Worm (Caenorhabditis elegans) whole organism, L4 larva: Measurements from ENCODE around the gene fbxc-33.

Experiments
- R02D3.7 ChIP-seq: fragments of 150-350 bp; sonication (generic microtip); optimal IDR thresholded peaks from 3 replicates; lab custom pipeline; 2014; ENCODE audit warnings: missing biosample characterization, missing genetic modification characterization
- Y48G9A.11 ChIP-seq: fragments of 200-800 bp; sonication (Bioruptor generic); IDR thresholded peaks from 2 replicates; pipeline ENCODE4 v1.3.6; 2022; ENCODE audit warnings: missing genetic modification reagents, missing genetic modification characterization, missing compliant biosample characterization
- Y5F2A.4 ChIP-seq: fragments of 200-800 bp; sonication (Bioruptor generic); optimal IDR thresholded peaks from 2 replicates; lab custom pipeline; 2018; ENCODE audit warnings: mild to moderate bottlenecking, missing genetic modification characterization, missing compliant biosample characterization
- ama-1 ChIP-seq: fragments of 150-350 bp; optimal IDR thresholded peaks from 2 replicates; lab custom pipeline; 2014; ENCODE audit warnings: inconsistent platforms, mixed read lengths
- arid-1 ChIP-seq: fragments of 200-800 bp; sonication (Bioruptor generic); conservative IDR thresholded peaks from 2 replicates; pipeline ENCODE4 v1.3.6; 2022; ENCODE audit warnings: missing genetic modification reagents, missing genetic modification characterization, missing compliant biosample characterization
- attf-4 ChIP-seq: sonication (generic microtip); optimal IDR thresholded peaks from 3 replicates; lab custom pipeline; 2017; ENCODE audit warnings: missing biosample characterization, missing genetic modification characterization
- ceh-20 ChIP-seq: fragments of 200-800 bp; sonication (Bioruptor generic); IDR thresholded peaks from 2 replicates; pipeline ENCODE4 v1.3.6; 2022; ENCODE audit warnings: missing genetic modification reagents, missing genetic modification characterization, missing compliant biosample characterization
- cey-2 ChIP-seq: sonication (generic microtip); optimal IDR thresholded peaks from 3 replicates; lab custom pipeline; 2017; ENCODE audit warnings: missing genetic modification characterization, mild to moderate bottlenecking, missing compliant biosample characterization, antibody characterized with exemption, borderline replicate concordance; ENCODE audit not compliant: insufficient read depth
- daf-19 ChIP-seq: fragments of 200-800 bp; sonication (Bioruptor generic); conservative IDR thresholded peaks from 2 replicates; pipeline ENCODE4 v1.3.6; 2022; ENCODE audit warnings: missing genetic modification characterization, missing compliant biosample characterization
- dmd-8 ChIP-seq: fragments of 200-800 bp; sonication (Bioruptor generic); IDR thresholded peaks from 2 replicates; pipeline ENCODE4 v1.3.6; 2022; ENCODE audit warnings: missing genetic modification characterization, missing compliant biosample characterization
- dpl-1 ChIP-seq: fragments of 150-350 bp; optimal IDR thresholded peaks from 2 replicates; lab custom pipeline; 2014; ENCODE audit warnings: missing biosample characterization, missing genetic modification reagents, missing genetic modification characterization
- dve-1 ChIP-seq: sonication (generic microtip); optimal IDR thresholded peaks from 2 replicates; lab custom pipeline; 2017; ENCODE audit warnings: antibody characterized with exemption, mild to moderate bottlenecking, missing genetic modification characterization, missing compliant biosample characterization; ENCODE audit not compliant: insufficient read depth
- egl-43 ChIP-seq: fragments of 200-800 bp; sonication (Bioruptor generic); IDR thresholded peaks from 2 replicates; pipeline ENCODE4 v1.3.6; 2022; ENCODE audit warnings: missing genetic modification reagents, missing genetic modification characterization, missing compliant biosample characterization
- fkh-10 ChIP-seq: fragments of 150-350 bp; optimal IDR thresholded peaks from 2 replicates; lab custom pipeline; 2014; ENCODE audit warnings: missing biosample characterization, missing genetic modification reagents, missing genetic modification characterization
- hif-1 ChIP-seq, 2 experiments: sonication (generic microtip); optimal IDR thresholded peaks; 2 replicates each; lab custom pipeline; 2016 to 2017; ENCODE audit warnings: missing compliant biosample characterization in 2 of 2, missing genetic modification characterization in 2 of 2, missing genetic modification reagents in 2 of 2, missing genotype in 2 of 2, mild to moderate bottlenecking in 1 of 2
- hlh-11 ChIP-seq: fragments of 200-800 bp; sonication (Bioruptor generic); optimal IDR thresholded peaks from 2 replicates; lab custom pipeline; 2018; ENCODE audit warnings: mild to moderate bottlenecking, missing genetic modification characterization, missing compliant biosample characterization
- jun-1 ChIP-seq: fragments of 150-350 bp; optimal IDR thresholded peaks from 2 replicates; lab custom pipeline; 2014; ENCODE audit warnings: missing biosample characterization, missing genetic modification reagents, missing genetic modification characterization
- lim-7 ChIP-seq: fragments of 200-800 bp; sonication (Bioruptor generic); IDR thresholded peaks from 2 replicates; pipeline ENCODE4 v1.3.6; 2022; ENCODE audit warnings: missing genetic modification characterization, missing compliant biosample characterization
- lin-15B ChIP-seq: fragments of 150-350 bp; sonication (generic microtip); optimal IDR thresholded peaks from 3 replicates; lab custom pipeline; 2014; ENCODE audit warnings: missing biosample characterization, missing genetic modification characterization
- lir-3 ChIP-seq: sonication (generic microtip); optimal IDR thresholded peaks from 2 replicates; lab custom pipeline; 2016; ENCODE audit warnings: mild to moderate bottlenecking, missing genetic modification characterization, missing compliant biosample characterization
- mxl-3 ChIP-seq: fragments of 200-800 bp; sonication (Bioruptor generic); optimal IDR thresholded peaks from 2 replicates; lab custom pipeline; 2018; ENCODE audit warnings: mild to moderate bottlenecking, missing genetic modification characterization, missing compliant biosample characterization
- nhr-28 ChIP-seq: fragments of 150-350 bp; optimal IDR thresholded peaks from 2 replicates; lab custom pipeline; 2014; ENCODE audit warnings: missing biosample characterization, missing genetic modification characterization
- nhr-48 ChIP-seq: sonication (generic microtip); optimal IDR thresholded peaks from 2 replicates; lab custom pipeline; 2016; ENCODE audit warnings: mild to moderate bottlenecking, missing genetic modification characterization, missing compliant biosample characterization
- nhr-6 ChIP-seq: fragments of 150-350 bp; optimal IDR thresholded peaks from 2 replicates; lab custom pipeline; 2014; ENCODE audit warnings: missing biosample characterization, missing genetic modification characterization
- nhr-76 ChIP-seq: fragments of 150-350 bp; optimal IDR thresholded peaks from 2 replicates; lab custom pipeline; 2014; ENCODE audit warnings: missing biosample characterization, missing genetic modification characterization
- pqm-1 ChIP-seq: sonication (generic microtip); optimal IDR thresholded peaks from 2 replicates; lab custom pipeline; 2017; ENCODE audit warnings: missing biosample characterization, missing genetic modification characterization
- set-16 ChIP-seq: fragments of 200-800 bp; sonication (Bioruptor generic); IDR thresholded peaks from 2 replicates; pipeline ENCODE4 v1.3.6; 2022; ENCODE audit warnings: missing genetic modification reagents, missing genetic modification characterization, missing compliant biosample characterization
- snpc-4 ChIP-seq: fragments of 150-350 bp; optimal IDR thresholded peaks from 2 replicates; lab custom pipeline; 2014; ENCODE audit warnings: missing biosample characterization, missing genetic modification characterization
- tag-97 ChIP-seq: fragments of 200-800 bp; sonication (Bioruptor generic); IDR thresholded peaks from 2 replicates; pipeline ENCODE4 v1.3.6; 2022; ENCODE audit warnings: missing genetic modification characterization, missing compliant biosample characterization
- unc-130 ChIP-seq: sonication (generic microtip); optimal IDR thresholded peaks from 2 replicates; lab custom pipeline; 2016; ENCODE audit warnings: missing genetic modification reagents, missing genetic modification characterization, missing compliant biosample characterization
- unc-39 ChIP-seq: sonication (generic microtip); optimal IDR thresholded peaks from 2 replicates; lab custom pipeline; 2017; ENCODE audit warnings: missing biosample characterization, missing genetic modification characterization
- unc-62 ChIP-seq, 3 experiments: fragments of 150-350 bp in 1 of 3; sonication (generic microtip); optimal IDR thresholded peaks in 2 of 3; peaks in 1 of 3; 1 replicate in 1 of 3; 2 replicates in 2 of 3; lab custom pipeline; 2014 to 2017; ENCODE audit warnings: missing biosample characterization in 3 of 3, missing genetic modification characterization in 3 of 3, missing genetic modification reagents in 3 of 3, missing genotype in 1 of 3
- vab-7 ChIP-seq: fragments of 200-800 bp; sonication (Bioruptor generic); IDR thresholded peaks from 2 replicates; pipeline ENCODE4 v1.3.6; 2022; ENCODE audit warnings: missing genetic modification reagents, missing genetic modification characterization, missing compliant biosample characterization
- zag-1 ChIP-seq: fragments of 150-350 bp; optimal IDR thresholded peaks from 2 replicates; lab custom pipeline; 2014; ENCODE audit warnings: missing biosample characterization, missing genetic modification characterization
- zfp-2 ChIP-seq: sonication (generic microtip); optimal IDR thresholded peaks from 2 replicates; lab custom pipeline; 2016; ENCODE audit warnings: mild to moderate bottlenecking, missing genetic modification characterization, missing compliant biosample characterization
- ztf-7 ChIP-seq: fragments of 150-350 bp; optimal IDR thresholded peaks from 2 replicates; lab custom pipeline; 2014; ENCODE audit warnings: missing biosample characterization, missing genetic modification characterization

The fbxc-33 gene

ce11 chrII:915206-915605 lies 1.7 kb downstream of the fbxc-33 start (continued):
- no peak for TF ChIP-seq dpl-1 (GFP tag; lab: Kevin White, UChicago)
- TF ChIP-seq dmd-8 (GFP tag; lab: Robert Waterston, UW), result no peak
- TF ChIP-seq ama-1 (lab: Kevin White, UChicago), result no peak
- TF ChIP-seq jun-1 (tag; lab: Kevin White, UChicago), result peak; percentile 59
- TF ChIP-seq snpc-4 (tag; lab: Kevin White, UChicago), result no peak
- TF ChIP-seq hlh-11 (tag; lab: Kevin White, UChicago), result peak; percentile 89
- no peak for TF ChIP-seq arid-1 (GFP tag; lab: Robert Waterston, UW)
- TF ChIP-seq pqm-1 (tag; lab: Kevin White, UChicago), result peak; percentile 100
- peak; percentile 79 for TF ChIP-seq nhr-6 (tag; lab: Kevin White, UChicago)

ce11 chrII:915780-916179 lies 2.3 kb downstream of the fbxc-33 start, which contains the start of gene fbxc-29:
Gene fbxc-29 (plus strand): TSS chrII:916080.
- TF ChIP-seq jun-1 (tag; lab: Kevin White, UChicago) (no peak), Y48G9A.11 (no peak), zag-1 (tag; lab: Kevin White, UChicago) (no peak), lir-3 (tag; lab: Kevin White, UChicago) (no peak), tag-97 (no peak), unc-62 (GFP tag; optimal IDR thresholded peaks at IDR 0.05 in 1 of 2; lab: Kevin White, UChicago) (no peak), unc-62 (tag; optimal IDR thresholded peaks at IDR 0.05; lab: Kevin White, UChicago) (no peak), fkh-10 (no peak), cey-2 (no peak), vab-7 (no peak), nhr-48 (tag; lab: Kevin White, UChicago) (no peak), ceh-20 (no peak)

- TF ChIP-seq daf-19 (GFP tag; lab: Robert Waterston, UW), result no peak
- no peak for TF ChIP-seq lin-15B (tag; lab: Kevin White, UChicago)
- TF ChIP-seq hif-1 (tag; optimal IDR thresholded peaks at IDR 0.05; lab: Kevin White, UChicago), result no peak
- TF ChIP-seq mxl-3 (GFP tag; lab: Kevin White, UChicago), result no peak
- no peak for TF ChIP-seq nhr-28 (tag; lab: Kevin White, UChicago)
Observed at ce11 chrII:917324-917723, 3.9 kb downstream of the fbxc-33 start, which contains the start of gene fbxc-30. Gene fbxc-30 (plus strand): TSS chrII:917624.

ce11 chrII:920326-920725 lies 6.9 kb downstream of the fbxc-33 start:
- TF ChIP-seq R02D3.7 (tag; lab: Kevin White, UChicago), result no peak
- no peak for TF ChIP-seq set-16
- TF ChIP-seq dve-1 (tag; lab: Kevin White, UChicago), result no peak
- TF ChIP-seq Y5F2A.4, result no peak
- TF ChIP-seq unc-130, result no peak
- TF ChIP-seq zfp-2, result no peak
- no peak for TF ChIP-seq attf-4 (tag; lab: Kevin White, UChicago)
- no peak for TF ChIP-seq unc-39 (tag; lab: Kevin White, UChicago)
- no peak for TF ChIP-seq nhr-48 (tag; lab: Kevin White, UChicago)
- no peak for TF ChIP-seq lim-7 (GFP tag; lab: Robert Waterston, UW)
- TF ChIP-seq ztf-7, result no peak
- no peak for TF ChIP-seq nhr-6 (tag; lab: Kevin White, UChicago)
- no peak for TF ChIP-seq nhr-76
- no peak for TF ChIP-seq zag-1 (tag; lab: Kevin White, UChicago)
- no peak for TF ChIP-seq egl-43 (GFP tag; lab: Robert Waterston, UW)
